Worm (Caenorhabditis elegans) whole organism, L2 larva: ENCODE data around the gene dyc-1.
A peak's percentile ranks its signal among the peaks of the same experiment; 100 is the strongest.

Experiments used
- C34F6.9 ChIP-seq: fragments of 150-350 bp; optimal IDR thresholded peaks from 2 replicates; lab custom pipeline; 2014; ENCODE audit warnings: missing biosample characterization, missing genetic modification characterization
- F13H6.1 ChIP-seq: sonication (generic microtip); optimal IDR thresholded peaks from 2 replicates; lab custom pipeline; 2016; ENCODE audit warnings: missing genetic modification characterization, missing compliant biosample characterization
- R02D3.7 ChIP-seq: fragments of 150-350 bp; optimal IDR thresholded peaks from 2 replicates; lab custom pipeline; 2014; ENCODE audit warnings: missing biosample characterization, missing genetic modification characterization
- Y55F3AM.14 ChIP-seq: fragments of 200-800 bp; sonication (Bioruptor generic); optimal IDR thresholded peaks from 2 replicates; lab custom pipeline; 2018; ENCODE audit warnings: mild to moderate bottlenecking, missing genetic modification characterization, missing compliant biosample characterization
- ZK546.5 ChIP-seq: sonication (generic microtip); optimal IDR thresholded peaks from 2 replicates; lab custom pipeline; 2017; ENCODE audit warnings: missing biosample characterization, missing genetic modification characterization
- alr-1 ChIP-seq: fragments of 150-350 bp; optimal IDR thresholded peaks from 2 replicates; lab custom pipeline; 2014; ENCODE audit warnings: missing biosample characterization, missing genetic modification characterization
- aly-2 ChIP-seq: fragments of 150-350 bp; optimal IDR thresholded peaks from 2 replicates; lab custom pipeline; 2014; ENCODE audit warnings: missing biosample characterization, missing genetic modification characterization
- ama-1 ChIP-seq: fragments of 150-350 bp; optimal IDR thresholded peaks from 2 replicates; lab custom pipeline; 2018; ENCODE audit warnings: inconsistent platforms
- blmp-1 ChIP-seq: sonication (generic microtip); optimal IDR thresholded peaks from 2 replicates; lab custom pipeline; 2017; ENCODE audit warnings: missing genetic modification characterization, mild to moderate bottlenecking, missing compliant biosample characterization, antibody characterized with exemption, moderate library complexity; ENCODE audit not compliant: insufficient read depth
- ceh-16 ChIP-seq: fragments of 150-350 bp; optimal IDR thresholded peaks from 2 replicates; lab custom pipeline; 2014; ENCODE audit warnings: missing biosample characterization, missing genetic modification characterization
- ceh-82 ChIP-seq: fragments of 150-350 bp; optimal IDR thresholded peaks from 2 replicates; lab custom pipeline; 2014; ENCODE audit warnings: missing biosample characterization, missing genetic modification characterization
- crh-2 ChIP-seq: sonication (generic microtip); optimal IDR thresholded peaks from 2 replicates; lab custom pipeline; 2017; ENCODE audit warnings: missing biosample characterization, missing genetic modification characterization
- dmd-4 ChIP-seq: sonication (generic microtip); optimal IDR thresholded peaks from 2 replicates; lab custom pipeline; 2017; ENCODE audit warnings: missing biosample characterization, missing genetic modification characterization
- egl-27 ChIP-seq: sonication (generic microtip); optimal IDR thresholded peaks from 3 replicates; lab custom pipeline; 2017; ENCODE audit warnings: missing biosample characterization, missing genetic modification reagents, missing genetic modification characterization
- elt-1 ChIP-seq: fragments of 150-350 bp; optimal IDR thresholded peaks from 2 replicates; lab custom pipeline; 2014; ENCODE audit warnings: missing biosample characterization, missing genetic modification characterization
- elt-3 ChIP-seq: sonication (generic microtip); optimal IDR thresholded peaks from 2 replicates; lab custom pipeline; 2017; ENCODE audit warnings: missing biosample characterization, missing genetic modification characterization
- fos-1 ChIP-seq: fragments of 150-350 bp; optimal IDR thresholded peaks from 2 replicates; lab custom pipeline; 2014; ENCODE audit warnings: missing biosample characterization, missing genetic modification characterization
- gmeb-1 ChIP-seq: fragments of 150-350 bp; optimal IDR thresholded peaks from 2 replicates; lab custom pipeline; 2014; ENCODE audit warnings: missing biosample characterization, missing genetic modification characterization
- lin-11 ChIP-seq: fragments of 150-350 bp; sonication (generic microtip); optimal IDR thresholded peaks from 2 replicates; lab custom pipeline; 2014; ENCODE audit warnings: missing biosample characterization, missing genetic modification characterization, inconsistent platforms, mixed read lengths
- lin-13 ChIP-seq: fragments of 150-350 bp; optimal IDR thresholded peaks from 2 replicates; lab custom pipeline; 2014; ENCODE audit warnings: missing biosample characterization, missing genetic modification reagents, missing genetic modification characterization
- lin-39 ChIP-seq: fragments of 150-350 bp; optimal IDR thresholded peaks from 2 replicates; lab custom pipeline; 2014; ENCODE audit warnings: missing biosample characterization, missing genetic modification reagents, missing genetic modification characterization
- lsy-2 ChIP-seq, 2 experiments: fragments of 150-350 bp in 1 of 2; sonication (generic microtip) in 1 of 2; optimal IDR thresholded peaks; 2 replicates each; lab custom pipeline; 2014 to 2017; ENCODE audit warnings: missing biosample characterization in 2 of 2, missing genetic modification characterization in 2 of 2
- mab-5 ChIP-seq: fragments of 150-350 bp; optimal IDR thresholded peaks from 2 replicates; lab custom pipeline; 2014; ENCODE audit warnings: missing biosample characterization, missing genetic modification characterization
- mbf-1 ChIP-seq: sonication (generic microtip); optimal IDR thresholded peaks from 2 replicates; lab custom pipeline; 2017; ENCODE audit warnings: missing biosample characterization, missing genetic modification characterization
- mdl-1 ChIP-seq, 2 experiments: fragments of 150-350 bp in 1 of 2; sonication (generic microtip) in 1 of 2; optimal IDR thresholded peaks; 2 replicates each; lab custom pipeline; 2017; ENCODE audit warnings: missing biosample characterization in 2 of 2, missing genetic modification characterization in 2 of 2
- nhr-10 ChIP-seq: sonication (generic microtip); optimal IDR thresholded peaks from 2 replicates; lab custom pipeline; 2017; ENCODE audit warnings: missing biosample characterization, missing genetic modification characterization
- nhr-11 ChIP-seq: fragments of 150-350 bp; optimal IDR thresholded peaks from 2 replicates; lab custom pipeline; 2014; ENCODE audit warnings: missing biosample characterization, missing genetic modification characterization
- nhr-12 ChIP-seq: fragments of 150-350 bp; optimal IDR thresholded peaks from 2 replicates; lab custom pipeline; 2014; ENCODE audit warnings: missing biosample characterization, missing genetic modification characterization
- nhr-129 ChIP-seq: fragments of 150-350 bp; optimal IDR thresholded peaks from 2 replicates; lab custom pipeline; 2014; ENCODE audit warnings: missing biosample characterization, missing genetic modification characterization
- nhr-21 ChIP-seq: fragments of 150-350 bp; optimal IDR thresholded peaks from 2 replicates; lab custom pipeline; 2014; ENCODE audit warnings: missing biosample characterization, missing genetic modification characterization
- nhr-23 ChIP-seq: fragments of 150-350 bp; optimal IDR thresholded peaks from 2 replicates; lab custom pipeline; 2014; ENCODE audit warnings: missing biosample characterization, missing genetic modification reagents, missing genetic modification characterization
- nhr-237 ChIP-seq: fragments of 150-350 bp; optimal IDR thresholded peaks from 2 replicates; lab custom pipeline; 2014; ENCODE audit warnings: missing biosample characterization, missing genetic modification characterization
- nhr-25 ChIP-seq: fragments of 150-350 bp; sonication (generic microtip); optimal IDR thresholded peaks from 3 replicates; lab custom pipeline; 2014; ENCODE audit warnings: missing biosample characterization, missing genetic modification characterization
- nhr-6 ChIP-seq: fragments of 150-350 bp; optimal IDR thresholded peaks from 2 replicates; lab custom pipeline; 2014; ENCODE audit warnings: missing biosample characterization, missing genetic modification characterization
- nhr-77 ChIP-seq: fragments of 150-350 bp; optimal IDR thresholded peaks from 2 replicates; lab custom pipeline; 2014; ENCODE audit warnings: missing biosample characterization, missing genetic modification characterization
- peb-1 ChIP-seq: fragments of 150-350 bp; optimal IDR thresholded peaks from 2 replicates; lab custom pipeline; 2014; ENCODE audit warnings: missing biosample characterization, missing genetic modification characterization
- sem-4 ChIP-seq: fragments of 150-350 bp; optimal IDR thresholded peaks from 2 replicates; lab custom pipeline; 2014; ENCODE audit warnings: missing biosample characterization, missing genetic modification reagents, missing genetic modification characterization
- skn-1 ChIP-seq: sonication (generic microtip); optimal IDR thresholded peaks from 2 replicates; lab custom pipeline; 2017; ENCODE audit warnings: missing biosample characterization, missing genetic modification characterization
- sma-3 ChIP-seq: sonication (generic microtip); optimal IDR thresholded peaks from 2 replicates; lab custom pipeline; 2016; ENCODE audit warnings: missing genetic modification reagents, missing genetic modification characterization, missing compliant biosample characterization
- sma-9 ChIP-seq, 2 experiments: fragments of 150-350 bp in 1 of 2; sonication (generic microtip) in 1 of 2; optimal IDR thresholded peaks; 2 replicates each; lab custom pipeline; 2014 to 2016; ENCODE audit warnings: missing genetic modification characterization in 2 of 2, mild to moderate bottlenecking in 1 of 2, missing biosample characterization in 1 of 2, missing compliant biosample characterization in 1 of 2, missing genetic modification reagents in 1 of 2, moderate library complexity in 1 of 2
- snpc-4 ChIP-seq: fragments of 150-350 bp; optimal IDR thresholded peaks from 2 replicates; lab custom pipeline; 2014; ENCODE audit warnings: missing biosample characterization, missing genetic modification characterization
- unc-39 ChIP-seq: fragments of 150-350 bp; optimal IDR thresholded peaks from 2 replicates; lab custom pipeline; 2014; ENCODE audit warnings: missing biosample characterization, missing genetic modification characterization
- unc-55 ChIP-seq: fragments of 150-350 bp; sonication (generic microtip); optimal IDR thresholded peaks from 3 replicates; lab custom pipeline; 2014; ENCODE audit warnings: missing biosample characterization, missing genetic modification reagents, missing genetic modification characterization
- unc-62 ChIP-seq: fragments of 150-350 bp; optimal IDR thresholded peaks from 2 replicates; lab custom pipeline; 2014; ENCODE audit warnings: missing biosample characterization, missing genetic modification reagents, missing genetic modification characterization
- zag-1 ChIP-seq: fragments of 150-350 bp; optimal IDR thresholded peaks from 2 replicates; lab custom pipeline; 2014; ENCODE audit warnings: missing biosample characterization, missing genetic modification characterization
- ztf-1 ChIP-seq: fragments of 200-800 bp; sonication (Bioruptor generic); conservative IDR thresholded peaks from 2 replicates; pipeline ENCODE4 v1.3.6; 2022; ENCODE audit warnings: missing genetic modification characterization, missing compliant biosample characterization
- ztf-11 ChIP-seq: sonication (generic microtip); optimal IDR thresholded peaks from 2 replicates; lab custom pipeline; 2017; ENCODE audit warnings: missing biosample characterization, missing genetic modification characterization
- ztf-4 ChIP-seq: fragments of 150-350 bp; optimal IDR thresholded peaks from 2 replicates; lab custom pipeline; 2014; ENCODE audit warnings: missing biosample characterization, missing genetic modification characterization

dyc-1 gene

ce11 chrX:14015808-14016207 lies 33.5 kb upstream of the dyc-1 start:
- no peak for TF ChIP-seq ztf-1 (GFP tag; lab: Robert Waterston, UW)
- TF ChIP-seq skn-1 (tag; lab: Kevin White, UChicago), result no peak
- no peak for TF ChIP-seq ztf-11 (tag; lab: Kevin White, UChicago)
- no peak for TF ChIP-seq alr-1 (tag; lab: Kevin White, UChicago)
- peak; percentile 63 for TF ChIP-seq Y55F3AM.14 (GFP tag; lab: Kevin White, UChicago)
- TF ChIP-seq sem-4 (tag; lab: Kevin White, UChicago), result peak; percentile 53
- no peak for TF ChIP-seq elt-1 (tag; lab: Kevin White, UChicago)
- peak; percentile 10 for TF ChIP-seq nhr-25
- TF ChIP-seq zag-1, result peak; percentile 67
- peak in 1 of 2 experiments; percentile 49 for TF ChIP-seq mdl-1 (tag; optimal IDR thresholded peaks at IDR 0.05; lab: Kevin White, UChicago)
- TF ChIP-seq fos-1 (tag; lab: Kevin White, UChicago), result peak; percentile 78
- TF ChIP-seq gmeb-1 (tag; lab: Kevin White, UChicago), result peak; percentile 45
- no peak for TF ChIP-seq unc-39 (tag; lab: Kevin White, UChicago)
- no peak for TF ChIP-seq unc-62 (GFP tag; lab: Kevin White, UChicago)
- no peak for TF ChIP-seq ZK546.5 (tag; lab: Kevin White, UChicago)
- TF ChIP-seq mbf-1, result no peak
- peak; percentile 76 for TF ChIP-seq lin-13 (GFP tag; lab: Kevin White, UChicago)
- no peak for TF ChIP-seq nhr-77 (tag; lab: Kevin White, UChicago)
- TF ChIP-seq unc-55 (GFP tag; lab: Kevin White, UChicago), result peak; percentile 87
- TF ChIP-seq nhr-21 (tag; lab: Kevin White, UChicago), result peak; percentile 78
- TF ChIP-seq peb-1 (tag; lab: Kevin White, UChicago), result no peak
- TF ChIP-seq aly-2, result no peak
- no peak for TF ChIP-seq ama-1 (lab: Kevin White, UChicago)
- TF ChIP-seq mab-5 (tag; lab: Kevin White, UChicago), result peak; percentile 73
- TF ChIP-seq nhr-23, result no peak
- no peak for TF ChIP-seq lin-39 (tag; lab: Kevin White, UChicago)
- TF ChIP-seq elt-3 (tag; lab: Kevin White, UChicago), result no peak
- TF ChIP-seq sma-3 (GFP tag; lab: Kevin White, UChicago), result peak; percentile 73
- TF ChIP-seq R02D3.7 (tag; lab: Kevin White, UChicago), result no peak
- TF ChIP-seq nhr-12, result no peak
- TF ChIP-seq egl-27 (tag; lab: Kevin White, UChicago), result peak; percentile 25
- peak; percentile 88 for TF ChIP-seq sma-9 (GFP tag; optimal IDR thresholded peaks at IDR 0.05; lab: Kevin White, UChicago)
- no peak for TF ChIP-seq sma-9 (tag; optimal IDR thresholded peaks at IDR 0.05; lab: Kevin White, UChicago)
- TF ChIP-seq nhr-237 (tag; lab: Kevin White, UChicago), result no peak
- TF ChIP-seq C34F6.9 (tag; lab: Kevin White, UChicago), result peak; percentile 77
- TF ChIP-seq nhr-10 (tag; lab: Kevin White, UChicago), result no peak
- peak; percentile 83 for TF ChIP-seq crh-2 (tag; lab: Kevin White, UChicago)
- peak; percentile 43 for TF ChIP-seq nhr-11 (tag; lab: Kevin White, UChicago)
- TF ChIP-seq ceh-16, result no peak
- peak in 1 of 2 experiments; percentile 41 for TF ChIP-seq lsy-2 (tag; optimal IDR thresholded peaks at IDR 0.05; lab: Kevin White, UChicago)
- no peak for TF ChIP-seq ceh-82 (tag; lab: Kevin White, UChicago)
- no peak for TF ChIP-seq dmd-4
- TF ChIP-seq ztf-4 (tag; lab: Kevin White, UChicago), result peak; percentile 67
- peak; percentile 50 for TF ChIP-seq snpc-4 (tag; lab: Kevin White, UChicago)
- TF ChIP-seq blmp-1 (tag; lab: Kevin White, UChicago), result peak; percentile 8
- peak; percentile 92 for TF ChIP-seq nhr-129
- peak; percentile 79 for TF ChIP-seq F13H6.1 (tag; lab: Kevin White, UChicago)
- TF ChIP-seq nhr-6 (tag; lab: Kevin White, UChicago), result peak; percentile 72
- TF ChIP-seq lin-11 (tag; lab: Kevin White, UChicago), result peak; percentile 78
